Worm (Caenorhabditis elegans) whole organism, L2 larva: ENCODE results near the gene nhr-16.

Experiments
- aly-2 ChIP-seq: fragments of 150-350 bp; optimal IDR thresholded peaks from 2 replicates; lab custom pipeline; 2014; ENCODE audit warnings: missing biosample characterization, missing genetic modification characterization
- dmd-4 ChIP-seq: sonication (generic microtip); optimal IDR thresholded peaks from 2 replicates; lab custom pipeline; 2017; ENCODE audit warnings: missing biosample characterization, missing genetic modification characterization
- elt-1 ChIP-seq: fragments of 150-350 bp; optimal IDR thresholded peaks from 2 replicates; lab custom pipeline; 2014; ENCODE audit warnings: missing biosample characterization, missing genetic modification characterization
- fos-1 ChIP-seq: fragments of 150-350 bp; optimal IDR thresholded peaks from 2 replicates; lab custom pipeline; 2014; ENCODE audit warnings: missing biosample characterization, missing genetic modification characterization
- nhr-23 ChIP-seq: fragments of 150-350 bp; optimal IDR thresholded peaks from 2 replicates; lab custom pipeline; 2014; ENCODE audit warnings: missing biosample characterization, missing genetic modification reagents, missing genetic modification characterization
- snpc-4 ChIP-seq: fragments of 150-350 bp; optimal IDR thresholded peaks from 2 replicates; lab custom pipeline; 2014; ENCODE audit warnings: missing biosample characterization, missing genetic modification characterization
- unc-39 ChIP-seq: fragments of 150-350 bp; optimal IDR thresholded peaks from 2 replicates; lab custom pipeline; 2014; ENCODE audit warnings: missing biosample characterization, missing genetic modification characterization
- zag-1 ChIP-seq: fragments of 150-350 bp; optimal IDR thresholded peaks from 2 replicates; lab custom pipeline; 2014; ENCODE audit warnings: missing biosample characterization, missing genetic modification characterization
- ztf-11 ChIP-seq: sonication (generic microtip); optimal IDR thresholded peaks from 2 replicates; lab custom pipeline; 2017; ENCODE audit warnings: missing biosample characterization, missing genetic modification characterization

DNA sequence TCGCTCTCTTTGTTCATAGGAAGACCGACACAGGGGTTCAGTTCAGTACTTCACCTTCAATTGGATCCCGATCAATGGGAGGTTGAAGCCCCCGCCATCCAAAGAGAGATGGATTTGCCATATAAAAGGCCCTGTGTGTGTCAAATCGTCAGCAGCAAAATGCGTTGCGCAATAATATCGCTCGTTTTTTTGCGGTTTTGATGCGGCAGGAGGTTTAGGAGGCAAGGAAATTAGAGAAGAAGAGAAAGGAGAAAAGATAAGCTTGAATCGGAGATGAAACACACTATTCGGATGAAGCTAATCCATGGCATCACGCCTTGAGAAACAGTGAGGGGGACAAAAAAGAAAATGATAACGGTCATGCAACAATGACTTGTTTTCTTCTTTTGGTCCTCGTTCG lies 44.2 kb upstream of the nhr-16 start:
- TF ChIP-seq snpc-4: no peak
- no peak for TF ChIP-seq dmd-4 (tag; lab: Kevin White, UChicago)
- no peak for TF ChIP-seq zag-1 (tag; lab: Kevin White, UChicago)
- TF ChIP-seq unc-39 (tag; lab: Kevin White, UChicago): no peak
- TF ChIP-seq fos-1 (tag; lab: Kevin White, UChicago): no peak
- no peak for TF ChIP-seq aly-2 (tag; lab: Kevin White, UChicago)
- no peak for TF ChIP-seq ztf-11 (tag; lab: Kevin White, UChicago)
- TF ChIP-seq elt-1: no peak
- no peak for TF ChIP-seq nhr-23 (tag; lab: Kevin White, UChicago)
